Fruit fly (Drosophila melanogaster) whole organism, embryonic: ENCODE data around the gene Gk1.

Experiments
- Bdp1 ChIP-seq: fragments of 200-800 bp; sonication (Bioruptor generic); optimal IDR thresholded peaks from 3 replicates; lab custom pipeline; 2016; ENCODE audit warnings: missing biosample characterization, missing genetic modification characterization
- CG10147 ChIP-seq: fragments of 200-800 bp; sonication (Bioruptor generic); optimal IDR thresholded peaks from 2 replicates; lab custom pipeline; 2019; ENCODE audit warnings: missing biosample characterization, mild to moderate bottlenecking, missing genetic modification characterization, moderate library complexity
- CG10565 ChIP-seq: fragments of 200-800 bp; sonication (Bioruptor generic); optimal IDR thresholded peaks from 3 replicates; lab custom pipeline; 2016; ENCODE audit warnings: missing biosample characterization, mild to moderate bottlenecking, missing genetic modification characterization
- CG11085 ChIP-seq: fragments of 200-800 bp; sonication (Bioruptor generic); IDR thresholded peaks from 2 replicates; pipeline ENCODE4 v1.3.6; 2022; ENCODE audit warnings: missing biosample characterization, missing genetic modification characterization
- CG11093 ChIP-seq: fragments of 200-800 bp; sonication (Bioruptor generic); IDR thresholded peaks from 3 replicates; pipeline ENCODE4 v1.3.6; 2022; ENCODE audit warnings: missing biosample characterization, missing genetic modification characterization
- CG11456 ChIP-seq: fragments of 200-800 bp; sonication (Bioruptor generic); IDR thresholded peaks from 3 replicates; pipeline ENCODE4 v1.3.6; 2022; ENCODE audit warnings: missing biosample characterization, missing genetic modification characterization
- CG11723 ChIP-seq: fragments of 200-800 bp; sonication (Bioruptor generic); optimal IDR thresholded peaks from 2 replicates; lab custom pipeline; 2017; ENCODE audit warnings: missing biosample characterization, mild to moderate bottlenecking, missing genetic modification characterization
- CG12155 ChIP-seq: fragments of 200-800 bp; sonication (Bioruptor generic); optimal IDR thresholded peaks from 3 replicates; lab custom pipeline; 2016; ENCODE audit warnings: missing biosample characterization, missing genetic modification characterization
- CG13287 ChIP-seq: fragments of 200-800 bp; sonication (Bioruptor generic); IDR thresholded peaks from 2 replicates; pipeline ENCODE4 v1.3.6; 2022; ENCODE audit warnings: missing biosample characterization, missing genetic modification characterization; ENCODE audit not compliant: partially characterized antibody
- CG14441 ChIP-seq: fragments of 200-800 bp; sonication (Bioruptor generic); IDR thresholded peaks from 2 replicates; pipeline ENCODE4 v1.3.6; 2022; ENCODE audit warnings: missing biosample characterization, missing genetic modification characterization
- CG15601 ChIP-seq: fragments of 200-800 bp; sonication (Bioruptor generic); optimal IDR thresholded peaks from 3 replicates; lab custom pipeline; 2019; ENCODE audit warnings: missing biosample characterization, mild to moderate bottlenecking, missing genetic modification characterization, moderate library complexity
- CG17829 ChIP-seq: fragments of 200-800 bp; optimal IDR thresholded peaks from 2 replicates; lab custom pipeline; 2019; ENCODE audit warnings: missing biosample characterization, mild to moderate bottlenecking, missing genetic modification characterization, moderate library complexity
- CG30020 ChIP-seq: fragments of 200-800 bp; optimal IDR thresholded peaks from 2 replicates; lab custom pipeline; 2019; ENCODE audit warnings: missing biosample characterization, mild to moderate bottlenecking, missing genetic modification characterization, moderate library complexity
- CG43689 ChIP-seq: fragments of 200-800 bp; sonication (Bioruptor generic); IDR thresholded peaks from 2 replicates; pipeline ENCODE4 v1.3.6; 2022; ENCODE audit warnings: missing biosample characterization, missing genetic modification characterization
- CG5245 ChIP-seq: fragments of 200-800 bp; sonication (Bioruptor generic); optimal IDR thresholded peaks from 3 replicates; lab custom pipeline; 2016; ENCODE audit warnings: missing biosample characterization, missing genetic modification characterization
- CG8359 ChIP-seq: fragments of 200-800 bp; sonication (Bioruptor generic); optimal IDR thresholded peaks from 2 replicates; lab custom pipeline; 2017; ENCODE audit warnings: missing biosample characterization, mild to moderate bottlenecking, missing genetic modification characterization, borderline replicate concordance
- CG9437 ChIP-seq: fragments of 200-800 bp; sonication (Bioruptor generic); optimal IDR thresholded peaks from 2 replicates; lab custom pipeline; 2018; ENCODE audit warnings: missing biosample characterization, mild to moderate bottlenecking, missing genetic modification characterization
- CG9817 ChIP-seq: fragments of 200-800 bp; sonication (Bioruptor generic); optimal IDR thresholded peaks from 2 replicates; lab custom pipeline; 2018; ENCODE audit warnings: missing biosample characterization, mild to moderate bottlenecking, missing genetic modification characterization, moderate library complexity
- Dad ChIP-seq: fragments of 200-800 bp; sonication (Bioruptor generic); optimal IDR thresholded peaks from 3 replicates; lab custom pipeline; 2016; ENCODE audit warnings: missing biosample characterization, missing genetic modification characterization
- Dip3 ChIP-seq: fragments of 200-800 bp; sonication (Bioruptor generic); optimal IDR thresholded peaks from 3 replicates; lab custom pipeline; 2016; ENCODE audit warnings: missing biosample characterization, missing genetic modification characterization
- Dref ChIP-seq: fragments of 200-800 bp; sonication (Bioruptor generic); IDR thresholded peaks from 2 replicates; pipeline ENCODE4 v1.3.6; 2022; ENCODE audit warnings: missing biosample characterization, missing genetic modification characterization
- ERR ChIP-seq: fragments of 200-800 bp; sonication (Bioruptor generic); optimal IDR thresholded peaks from 2 replicates; lab custom pipeline; 2016; ENCODE audit warnings: missing biosample characterization, missing genetic modification characterization
- Hmr ChIP-seq: fragments of 200-800 bp; sonication (Bioruptor generic); optimal IDR thresholded peaks from 3 replicates; lab custom pipeline; 2017; ENCODE audit warnings: mild to moderate bottlenecking, missing biosample characterization, missing genetic modification reagents, missing genetic modification characterization
- Lhr ChIP-seq: fragments of 200-800 bp; sonication (Bioruptor generic); optimal IDR thresholded peaks from 3 replicates; lab custom pipeline; 2017; ENCODE audit warnings: mild to moderate bottlenecking, missing biosample characterization, missing genetic modification reagents, missing genetic modification characterization
- NC2α ChIP-seq: fragments of 200-800 bp; sonication (Bioruptor generic); optimal IDR thresholded peaks from 2 replicates; lab custom pipeline; 2016; ENCODE audit warnings: missing biosample characterization, missing genetic modification characterization
- Optix ChIP-seq: fragments of 200-800 bp; sonication (Bioruptor generic); IDR thresholded peaks from 3 replicates; pipeline ENCODE4 v1.3.6; 2022; ENCODE audit warnings: missing biosample characterization, missing genetic modification characterization
- Side ChIP-seq: fragments of 200-800 bp; sonication (Bioruptor generic); optimal IDR thresholded peaks from 2 replicates; lab custom pipeline; 2016; ENCODE audit warnings: missing biosample characterization, missing genetic modification characterization
- Sry-β ChIP-seq: fragments of 200-800 bp; sonication (Bioruptor generic); optimal IDR thresholded peaks from 2 replicates; lab custom pipeline; 2018; ENCODE audit warnings: missing biosample characterization, mild to moderate bottlenecking, missing genetic modification characterization, moderate library complexity
- al ChIP-seq: fragments of 200-800 bp; sonication (Bioruptor generic); IDR thresholded peaks from 2 replicates; pipeline ENCODE4 v1.3.6; 2022; ENCODE audit warnings: missing biosample characterization, missing genetic modification characterization
- bcd ChIP-seq: fragments of 200-800 bp; sonication (Bioruptor generic); optimal IDR thresholded peaks from 2 replicates; lab custom pipeline; 2017; ENCODE audit warnings: missing biosample characterization, mild to moderate bottlenecking, missing genetic modification characterization
- bsh ChIP-seq, 2 experiments: fragments of 200-800 bp; sonication (Bioruptor generic); optimal IDR thresholded peaks; 2 replicates each; lab custom pipeline; 2017 to 2018; ENCODE audit warnings: mild to moderate bottlenecking in 2 of 2, missing biosample characterization in 2 of 2, missing genetic modification characterization in 2 of 2, moderate library complexity in 1 of 2
- cwo ChIP-seq: fragments of 200-800 bp; sonication (Bioruptor generic); optimal IDR thresholded peaks from 3 replicates; lab custom pipeline; 2017; ENCODE audit warnings: missing biosample characterization, missing genetic modification characterization, mild to moderate bottlenecking, moderate library complexity, missing genetic modification reagents
- da ChIP-seq: fragments of 200-800 bp; sonication (Bioruptor generic); optimal IDR thresholded peaks from 2 replicates; lab custom pipeline; 2016; ENCODE audit warnings: missing biosample characterization, missing genetic modification characterization
- danr ChIP-seq: fragments of 200-800 bp; sonication (Bioruptor generic); IDR thresholded peaks from 2 replicates; pipeline ENCODE4 v1.3.6; 2022; ENCODE audit warnings: missing biosample characterization, missing genetic modification characterization
- dati ChIP-seq: fragments of 200-800 bp; sonication (Bioruptor generic); IDR thresholded peaks from 2 replicates; pipeline ENCODE4 v1.3.6; 2022; ENCODE audit warnings: missing biosample characterization, missing genetic modification characterization
- ems ChIP-seq: fragments of 200-800 bp; sonication (Bioruptor generic); optimal IDR thresholded peaks from 3 replicates; lab custom pipeline; 2016; ENCODE audit warnings: missing biosample characterization, missing genetic modification characterization
- fru ChIP-seq: fragments of >200 bp; optimal IDR thresholded peaks from 2 replicates; lab custom pipeline; 2017
- gce ChIP-seq: fragments of 200-800 bp; sonication (Bioruptor generic); IDR thresholded peaks from 3 replicates; pipeline ENCODE4 v1.3.6; 2022; ENCODE audit warnings: missing biosample characterization, missing genetic modification characterization
- hkb ChIP-seq, 2 experiments: fragments of 200-800 bp in 1 of 2; fragments of >200 bp in 1 of 2; sonication (Bioruptor generic) in 1 of 2; IDR thresholded peaks in 1 of 2; optimal IDR thresholded peaks in 1 of 2; 2 replicates each; pipeline versions ENCODE4 v1.3.6 to Lab custom; 2017 to 2022; ENCODE audit warnings: missing biosample characterization in 1 of 2, missing genetic modification characterization in 1 of 2
- mld ChIP-seq: fragments of 200-800 bp; sonication (Bioruptor generic); IDR thresholded peaks from 3 replicates; pipeline ENCODE4 v1.3.6; 2022; ENCODE audit warnings: missing biosample characterization, missing genetic modification characterization; ENCODE audit not compliant: partially characterized antibody
- nmo ChIP-seq: fragments of 200-800 bp; sonication (Bioruptor generic); optimal IDR thresholded peaks from 2 replicates; lab custom pipeline; 2018; ENCODE audit warnings: missing biosample characterization, mild to moderate bottlenecking, missing genetic modification characterization, moderate library complexity
- pita ChIP-seq: fragments of 200-800 bp; sonication (Bioruptor generic); optimal IDR thresholded peaks from 2 replicates; lab custom pipeline; 2017; ENCODE audit warnings: missing biosample characterization, mild to moderate bottlenecking, missing genetic modification characterization
- psq ChIP-seq: fragments of 200-800 bp; sonication (Bioruptor generic); optimal IDR thresholded peaks from 2 replicates; lab custom pipeline; 2017; ENCODE audit warnings: missing biosample characterization, missing genetic modification characterization
- ranshi ChIP-seq: fragments of 200-800 bp; sonication (Bioruptor generic); IDR thresholded peaks from 2 replicates; pipeline ENCODE4 v1.3.6; 2022; ENCODE audit warnings: missing biosample characterization, missing genetic modification characterization
- rib ChIP-seq: fragments of 200-800 bp; sonication (Bioruptor generic); IDR thresholded peaks from 2 replicates; pipeline ENCODE4 v1.3.6; 2022; ENCODE audit warnings: missing biosample characterization, missing genetic modification characterization
- seq ChIP-seq: fragments of 200-800 bp; sonication (Bioruptor generic); IDR thresholded peaks from 2 replicates; pipeline ENCODE4 v1.3.6; 2022; ENCODE audit warnings: missing biosample characterization, missing genetic modification characterization
- tgo ChIP-seq: fragments of 200-800 bp; sonication (Bioruptor generic); IDR thresholded peaks from 3 replicates; pipeline ENCODE4 v1.3.6; 2022; ENCODE audit warnings: missing biosample characterization, missing genetic modification characterization
- tna ChIP-seq: fragments of 200-800 bp; sonication (Bioruptor generic); IDR thresholded peaks from 2 replicates; pipeline ENCODE4 v1.3.6; 2022; ENCODE audit warnings: missing biosample characterization, missing genetic modification characterization; ENCODE audit not compliant: partially characterized antibody
- unc-4 ChIP-seq: fragments of 200-800 bp; sonication (Bioruptor generic); IDR thresholded peaks from 2 replicates; pipeline ENCODE4 v1.3.6; 2022; ENCODE audit warnings: missing biosample characterization, missing genetic modification characterization; ENCODE audit not compliant: partially characterized antibody
- zen ChIP-seq: fragments of 200-800 bp; sonication (Bioruptor generic); optimal IDR thresholded peaks from 3 replicates; lab custom pipeline; 2018; ENCODE audit warnings: missing biosample characterization, mild to moderate bottlenecking, missing genetic modification characterization, moderate library complexity

Gk1 gene

DNA sequence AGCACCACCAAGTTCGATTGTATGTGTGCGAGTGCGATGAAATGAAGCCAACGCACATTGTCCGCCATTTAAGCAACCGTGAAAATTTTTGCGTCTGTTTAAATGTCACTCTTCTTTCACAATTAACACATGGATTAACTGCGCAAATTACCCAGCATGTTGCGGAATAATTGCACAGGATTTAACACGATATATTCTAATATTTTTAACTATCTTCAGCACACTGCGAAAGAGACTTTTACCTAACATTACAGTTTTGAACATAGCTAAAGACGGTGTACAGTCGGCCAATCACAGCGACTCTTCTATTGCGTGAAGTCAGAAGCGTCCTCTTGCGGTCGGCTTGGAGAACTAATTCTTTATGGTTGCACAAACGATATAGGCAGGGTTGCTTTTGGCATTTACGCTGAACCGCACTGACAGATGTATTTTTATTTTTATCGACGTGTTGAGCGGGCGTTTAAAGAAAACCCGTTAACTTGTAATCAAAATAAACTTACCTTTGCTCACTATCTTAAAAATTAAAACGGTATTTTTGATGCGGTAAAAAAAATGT lies 41.1 kb upstream of the Gk1 start (continued):
- TF ChIP-seq Dip3 (GFP tag; lab: Kevin White, UChicago) = peak; percentile 34
- no peak for TF ChIP-seq NC2α (GFP tag; lab: Kevin White, UChicago)
- TF ChIP-seq CG11723 (GFP tag; lab: Kevin White, UChicago) = no peak
- peak; percentile 58 for TF ChIP-seq CG9437 (GFP tag; lab: Kevin White, UChicago)
- no peak for TF ChIP-seq al (GFP tag; lab: Robert Waterston, UW)
- peak; percentile 49 for TF ChIP-seq CG17829
- TF ChIP-seq CG11456 = no peak; the same call in 1 of the 3 replicates
- TF ChIP-seq hkb (optimal IDR thresholded peaks at IDR 0.05; lab: Kevin White, UChicago) = no peak
- peak; percentile 13; the same call in 1 of the 2 replicates for TF ChIP-seq hkb (GFP tag; IDR thresholded peaks at IDR 0.05; lab: Robert Waterston, UW)
- peak; percentile 52; the same call in 1 of the 2 replicates for TF ChIP-seq rib
- TF ChIP-seq danr (GFP tag; lab: Robert Waterston, UW) = no peak
- peak; percentile 27 for TF ChIP-seq ems
- no peak for TF ChIP-seq CG9817 (tag; lab: Kevin White, UChicago)
- peak; percentile 64 for TF ChIP-seq nmo (GFP tag; lab: Kevin White, UChicago)
- no peak for TF ChIP-seq fru (lab: Kevin White, UChicago)
- peak; percentile 34; the same call in 1 of the 3 replicates for TF ChIP-seq tgo
- TF ChIP-seq Bdp1 (GFP tag; lab: Kevin White, UChicago) = peak; percentile 51
- no peak for TF ChIP-seq mld (GFP tag; lab: Robert Waterston, UW)
- TF ChIP-seq bsh (GFP tag; optimal IDR thresholded peaks at IDR 0.05; lab: Kevin White, UChicago) = no peak
- peak; percentile 66 for TF ChIP-seq Dad
- TF ChIP-seq CG14441 (GFP tag; lab: Robert Waterston, UW) = 0 out of 2 replicates have a peak, but pooled peaks have one; percentile 29
- no peak for TF ChIP-seq Optix (GFP tag; lab: Robert Waterston, UW)
- peak; percentile 97 for TF ChIP-seq Dref (GFP tag; lab: Robert Waterston, UW)
- TF ChIP-seq CG13287 (GFP tag; lab: Robert Waterston, UW) = peak; percentile 66; the same call in 1 of the 2 replicates
- no peak for TF ChIP-seq CG8359 (GFP tag; lab: Kevin White, UChicago)
- peak; percentile 54 for TF ChIP-seq Side
- no peak for TF ChIP-seq CG15601 (tag; lab: Kevin White, UChicago)
- peak; percentile 73 for TF ChIP-seq CG30020 (tag; lab: Kevin White, UChicago)
- TF ChIP-seq Hmr (GFP tag; lab: Kevin White, UChicago) = no peak
- peak; percentile 43 for TF ChIP-seq da (GFP tag; lab: Kevin White, UChicago)
- TF ChIP-seq CG11085 (GFP tag; lab: Robert Waterston, UW) = peak; percentile 17; the same call in 1 of the 2 replicates
- peak; percentile 30 for TF ChIP-seq CG5245 (GFP tag; lab: Kevin White, UChicago)
- TF ChIP-seq pita (GFP tag; lab: Kevin White, UChicago) = no peak
- TF ChIP-seq ranshi (GFP tag; lab: Robert Waterston, UW) = no peak
- TF ChIP-seq Lhr (GFP tag; lab: Kevin White, UChicago) = peak; percentile 83
- no peak for TF ChIP-seq CG10147 (GFP tag; lab: Kevin White, UChicago)
- peak; percentile 54 for TF ChIP-seq zen (tag; lab: Kevin White, UChicago)
- no peak for TF ChIP-seq seq
- TF ChIP-seq tna (GFP tag; lab: Robert Waterston, UW) = peak; percentile 71
- no peak for TF ChIP-seq bcd
- TF ChIP-seq CG12155 = no peak
- no peak for TF ChIP-seq dati (GFP tag; lab: Robert Waterston, UW)
- TF ChIP-seq unc-4 (GFP tag; lab: Robert Waterston, UW) = peak; percentile 54
- no peak for TF ChIP-seq psq
- no peak for TF ChIP-seq Sry-β
- no peak for TF ChIP-seq cwo (GFP tag; lab: Kevin White, UChicago)
- no peak for TF ChIP-seq CG11093 (GFP tag; lab: Robert Waterston, UW)
- TF ChIP-seq gce (GFP tag; lab: Robert Waterston, UW) = 0 out of 3 replicates have a peak, but pooled peaks have one; percentile 52
- no peak for TF ChIP-seq CG43689 (GFP tag; lab: Robert Waterston, UW)
- no peak for TF ChIP-seq CG10565
- TF ChIP-seq ERR (GFP tag; lab: Kevin White, UChicago) = peak; percentile 24
